Fruit fly (Drosophila melanogaster): ENCODE data around the gene MtnA.

MtnA gene

dm6 chr3R:9791177-9791806 is 7.1 kb upstream of the MtnA start, which contains the start of the genes CG12945 and CG8507 (continued):
- TF ChIP-seq CG4617 (GFP tag; optimal IDR thresholded peaks at IDR 0.05; ENCODE audit: borderline replicate concordance) (peak; percentile 41), CG8478 (optimal IDR thresholded peaks at IDR 0.05) (no peak), CG6683 (GFP tag; optimal IDR thresholded peaks at IDR 0.05) (no peak), gce (GFP tag; IDR thresholded peaks at IDR 0.05) (no peak), CG10366 (GFP tag; IDR thresholded peaks at IDR 0.05) (no peak; the same call in 1 of the 2 replicates), Asciz (GFP tag; optimal IDR thresholded peaks at IDR 0.05) (no peak), MTF-1 (GFP tag; optimal IDR thresholded peaks at IDR 0.05; ENCODE audit: borderline replicate concordance) (no peak), dati (GFP tag; IDR thresholded peaks at IDR 0.05) (no peak), jing (GFP tag; optimal IDR thresholded peaks at IDR 0.05) (no peak), bsh (GFP tag; optimal IDR thresholded peaks at IDR 0.05) (peak in 1 of 2 experiments; percentile 20), sc (optimal IDR thresholded peaks at IDR 0.05) (no peak), sc (GFP tag; optimal IDR thresholded peaks at IDR 0.05) (no peak), CG9727 (GFP tag; optimal IDR thresholded peaks at IDR 0.05) (peak; percentile 42), CG10209 (GFP tag; optimal IDR thresholded peaks at IDR 0.05) (peak; percentile 16), CG1233 (GFP tag; optimal IDR thresholded peaks at IDR 0.05) (no peak), Abd-B (GFP tag; optimal IDR thresholded peaks at IDR 0.05) (peak; percentile 76), pita (GFP tag; optimal IDR thresholded peaks at IDR 0.05) (no peak), trem (tag; optimal IDR thresholded peaks at IDR 0.05) (peak; percentile 34), CG12744 (GFP tag; optimal IDR thresholded peaks at IDR 0.05) (peak; percentile 43), CTCF (GFP tag; optimal IDR thresholded peaks at IDR 0.05) (no peak), otp (GFP tag; IDR thresholded peaks at IDR 0.05) (no peak), dan (GFP tag; IDR thresholded peaks at IDR 0.05) (no peak), Hsf (GFP tag; optimal IDR thresholded peaks at IDR 0.05) (peak; percentile 63), Aef1 (GFP tag; IDR thresholded peaks at IDR 0.05) (no peak), Pdp1 (GFP tag; optimal IDR thresholded peaks at IDR 0.05) (peak; percentile 56 to 59), CG11247 (GFP tag; IDR thresholded peaks at IDR 0.05) (no peak), cas (GFP tag; IDR thresholded peaks at IDR 0.05) (no peak), en (GFP tag; optimal IDR thresholded peaks at IDR 0.05) (no peak), dimm (GFP tag; IDR thresholded peaks at IDR 0.05) (no peak), CG7987 (GFP tag; optimal IDR thresholded peaks at IDR 0.05) (no peak), pzg (GFP tag; optimal IDR thresholded peaks at IDR 0.05) (peak; percentile 55), Trl (optimal IDR thresholded peaks at IDR 0.05) (no peak), Trl (GFP tag; optimal IDR thresholded peaks at IDR 0.05) (peak; percentile 4), Oli (tag; optimal IDR thresholded peaks at IDR 0.05) (peak; percentile 13), CG13424 (tag; optimal IDR thresholded peaks at IDR 0.05) (peak; percentile 67), CG9932 (GFP tag; IDR thresholded peaks at IDR 0.05) (peak; percentile 67), CG10274 (GFP tag; optimal IDR thresholded peaks at IDR 0.05) (no peak), BtbVII (GFP tag; optimal IDR thresholded peaks at IDR 0.05) (no peak), kah (GFP tag; optimal IDR thresholded peaks at IDR 0.05) (no peak), CG15269 (tag; optimal IDR thresholded peaks at IDR 0.05) (no peak), hkb (optimal IDR thresholded peaks at IDR 0.05) (no peak), hkb (GFP tag; IDR thresholded peaks at IDR 0.05) (no peak), CG3995 (GFP tag; optimal IDR thresholded peaks at IDR 0.05) (peak; percentile 88), gem (tag; optimal IDR thresholded peaks at IDR 0.05) (no peak), CG42726 (GFP tag; IDR thresholded peaks at IDR 0.05; ENCODE audit: partially characterized antibody) (no peak), ERR (GFP tag; optimal IDR thresholded peaks at IDR 0.05) (no peak), sisA (GFP tag; IDR thresholded peaks at IDR 0.05) (no peak), H15 (GFP tag; IDR thresholded peaks at IDR 0.05) (no peak), Mad (GFP tag; optimal IDR thresholded peaks at IDR 0.05) (peak; percentile 39), CG11504 (tag; optimal IDR thresholded peaks at IDR 0.05) (no peak), HHEX (GFP tag; optimal IDR thresholded peaks at IDR 0.05) (no peak), Taf1 (GFP tag; IDR thresholded peaks at IDR 0.05) (0 out of 2 replicates have a peak, but pooled peaks have one; percentile 19)
